Fruit fly (Drosophila melanogaster) whole organism: Measurements from ENCODE around the gene CG7443.

Source experiments
- psq ChIP-seq: fragments of >200 bp; optimal IDR thresholded peaks from 2 replicates; lab custom pipeline; 2017
- usp ChIP-seq: fragments of >200 bp; optimal IDR thresholded peaks from 2 replicates; lab custom pipeline; 2017; ENCODE audit warnings: missing biosample characterization, missing genetic modification characterization, mixed read lengths

dm6 chr3R:8334982-8335381 is 10.9 kb downstream of the CG7443 start:
- TF ChIP-seq usp (GFP tag; lab: Kevin White, UChicago) = no peak
- no peak for TF ChIP-seq psq (lab: Kevin White, UChicago)
